Worm (Caenorhabditis elegans) whole organism, L4 larva: ENCODE measurements around the gene cutl-2.
A peak's percentile ranks its signal among the peaks of the same experiment; 100 is the strongest.

Experiments used
- F37D6.2 ChIP-seq: sonication (generic microtip); optimal IDR thresholded peaks from 2 replicates; lab custom pipeline; 2016; ENCODE audit warnings: mild to moderate bottlenecking, missing genetic modification characterization, missing compliant biosample characterization
- T26A8.4 ChIP-seq: fragments of 200-800 bp; sonication (Bioruptor generic); IDR thresholded peaks from 2 replicates; pipeline ENCODE4 v1.3.6; 2022; ENCODE audit warnings: missing genetic modification characterization, missing compliant biosample characterization
- Y105C5A.15 ChIP-seq: fragments of 200-800 bp; sonication (Bioruptor generic); IDR thresholded peaks from 2 replicates; pipeline ENCODE4 v1.3.6; 2022; ENCODE audit warnings: missing genetic modification characterization, missing compliant biosample characterization
- Y5F2A.4 ChIP-seq: fragments of 200-800 bp; sonication (Bioruptor generic); optimal IDR thresholded peaks from 2 replicates; lab custom pipeline; 2018; ENCODE audit warnings: mild to moderate bottlenecking, missing genetic modification characterization, missing compliant biosample characterization
- ZK337.2 ChIP-seq: fragments of 200-800 bp; sonication (Bioruptor generic); IDR thresholded peaks from 2 replicates; pipeline ENCODE4 v1.3.6; 2022; ENCODE audit warnings: missing genetic modification reagents, missing genetic modification characterization, missing compliant biosample characterization
- aha-1 ChIP-seq: fragments of 150-350 bp; peaks from one replicate; lab custom pipeline; 2014; ENCODE audit warnings: missing biosample characterization, missing genetic modification characterization
- arid-1 ChIP-seq: fragments of 200-800 bp; sonication (Bioruptor generic); conservative IDR thresholded peaks from 2 replicates; pipeline ENCODE4 v1.3.6; 2022; ENCODE audit warnings: missing genetic modification reagents, missing genetic modification characterization, missing compliant biosample characterization
- ceh-32 ChIP-seq: sonication (generic microtip); optimal IDR thresholded peaks from 2 replicates; lab custom pipeline; 2016; ENCODE audit warnings: mild to moderate bottlenecking, missing genetic modification characterization, missing compliant biosample characterization; ENCODE audit not compliant: poor library complexity
- ceh-44 ChIP-seq: fragments of 200-800 bp; sonication (Bioruptor generic); IDR thresholded peaks from 2 replicates; pipeline ENCODE4 v1.3.6; 2022; ENCODE audit warnings: missing genetic modification reagents, missing genetic modification characterization, missing compliant biosample characterization
- ceh-62 ChIP-seq: sonication (generic microtip); optimal IDR thresholded peaks from 2 replicates; lab custom pipeline; 2017; ENCODE audit warnings: missing biosample characterization, missing genetic modification characterization
- dmd-8 ChIP-seq: fragments of 200-800 bp; sonication (Bioruptor generic); IDR thresholded peaks from 2 replicates; pipeline ENCODE4 v1.3.6; 2022; ENCODE audit warnings: missing genetic modification characterization, missing compliant biosample characterization
- dpl-1 ChIP-seq: fragments of 150-350 bp; optimal IDR thresholded peaks from 2 replicates; lab custom pipeline; 2014; ENCODE audit warnings: missing biosample characterization, missing genetic modification reagents, missing genetic modification characterization
- egl-27 ChIP-seq: sonication (generic microtip); optimal IDR thresholded peaks from 3 replicates; lab custom pipeline; 2017; ENCODE audit warnings: missing biosample characterization, missing genetic modification reagents, missing genetic modification characterization
- fos-1 ChIP-seq: fragments of 150-350 bp; optimal IDR thresholded peaks from 2 replicates; lab custom pipeline; 2014; ENCODE audit warnings: missing biosample characterization, missing genetic modification characterization
- gei-8 ChIP-seq: fragments of 200-800 bp; sonication (Bioruptor generic); optimal IDR thresholded peaks from 2 replicates; lab custom pipeline; 2018; ENCODE audit warnings: mild to moderate bottlenecking, missing genetic modification characterization, missing compliant biosample characterization
- hlh-11 ChIP-seq: fragments of 200-800 bp; sonication (Bioruptor generic); optimal IDR thresholded peaks from 2 replicates; lab custom pipeline; 2018; ENCODE audit warnings: mild to moderate bottlenecking, missing genetic modification characterization, missing compliant biosample characterization
- hlh-30 ChIP-seq: sonication (generic microtip); optimal IDR thresholded peaks from 2 replicates; lab custom pipeline; 2017; ENCODE audit warnings: antibody characterized with exemption, mild to moderate bottlenecking, missing genetic modification characterization, missing compliant biosample characterization; ENCODE audit not compliant: insufficient read depth
- lim-7 ChIP-seq: fragments of 200-800 bp; sonication (Bioruptor generic); IDR thresholded peaks from 2 replicates; pipeline ENCODE4 v1.3.6; 2022; ENCODE audit warnings: missing genetic modification characterization, missing compliant biosample characterization
- lin-13 ChIP-seq: fragments of 150-350 bp; optimal IDR thresholded peaks from 2 replicates; lab custom pipeline; 2014; ENCODE audit warnings: missing biosample characterization, missing genetic modification reagents, missing genetic modification characterization
- lsy-2 ChIP-seq, 2 experiments: fragments of 150-350 bp in 1 of 2; sonication (generic microtip) in 1 of 2; optimal IDR thresholded peaks; 2 replicates each; lab custom pipeline; 2014 to 2017; ENCODE audit warnings: missing biosample characterization in 2 of 2, missing genetic modification characterization in 2 of 2
- madf-5 ChIP-seq, 2 experiments: fragments of 200-800 bp; sonication (Bioruptor generic); IDR thresholded peaks; 2 replicates each; pipeline ENCODE4 v1.3.6; 2022; ENCODE audit warnings: missing compliant biosample characterization in 2 of 2, missing genetic modification characterization in 2 of 2
- mdl-1 ChIP-seq, 2 experiments: fragments of 150-350 bp in 1 of 2; sonication (generic microtip) in 1 of 2; optimal IDR thresholded peaks; 2 replicates each; lab custom pipeline; 2014 to 2017; ENCODE audit warnings: missing biosample characterization in 2 of 2, missing genetic modification characterization in 2 of 2
- mxl-2 ChIP-seq: fragments of 200-800 bp; sonication (Bioruptor generic); conservative IDR thresholded peaks from 2 replicates; pipeline ENCODE4 v1.3.6; 2022; ENCODE audit warnings: missing genetic modification reagents, missing genetic modification characterization, missing compliant biosample characterization
- mxl-3 ChIP-seq: fragments of 200-800 bp; sonication (Bioruptor generic); optimal IDR thresholded peaks from 2 replicates; lab custom pipeline; 2018; ENCODE audit warnings: mild to moderate bottlenecking, missing genetic modification characterization, missing compliant biosample characterization
- nhr-102 ChIP-seq: sonication (generic microtip); optimal IDR thresholded peaks from 2 replicates; lab custom pipeline; 2016; ENCODE audit warnings: mild to moderate bottlenecking, missing genetic modification characterization, moderate library complexity, missing compliant biosample characterization
- nhr-11 ChIP-seq: fragments of 150-350 bp; optimal IDR thresholded peaks from 2 replicates; lab custom pipeline; 2014; ENCODE audit warnings: missing biosample characterization, missing genetic modification characterization
- nhr-28 ChIP-seq: fragments of 150-350 bp; optimal IDR thresholded peaks from 2 replicates; lab custom pipeline; 2014; ENCODE audit warnings: missing biosample characterization, missing genetic modification characterization
- nhr-42 ChIP-seq: fragments of 200-800 bp; sonication (Bioruptor generic); IDR thresholded peaks from 2 replicates; pipeline ENCODE4 v1.3.6; 2022; ENCODE audit warnings: missing genetic modification characterization, missing compliant biosample characterization
- nhr-48 ChIP-seq: sonication (generic microtip); optimal IDR thresholded peaks from 2 replicates; lab custom pipeline; 2016; ENCODE audit warnings: mild to moderate bottlenecking, missing genetic modification characterization, missing compliant biosample characterization
- nhr-6 ChIP-seq: fragments of 150-350 bp; optimal IDR thresholded peaks from 2 replicates; lab custom pipeline; 2014; ENCODE audit warnings: missing biosample characterization, missing genetic modification characterization
- pha-4 ChIP-seq, 2 experiments: fragments of 150-350 bp in 1 of 2; fragments of 200-800 bp in 1 of 2; sonication (Bioruptor generic) in 1 of 2; IDR thresholded peaks in 1 of 2; optimal IDR thresholded peaks in 1 of 2; 2 replicates each; pipeline versions ENCODE4 v1.3.6 to Lab custom; 2014 to 2022; ENCODE audit warnings: missing genetic modification characterization in 2 of 2, missing genetic modification reagents in 2 of 2, missing biosample characterization in 1 of 2, missing compliant biosample characterization in 1 of 2
- php-3 ChIP-seq: fragments of 200-800 bp; sonication (Bioruptor generic); IDR thresholded peaks from 2 replicates; pipeline ENCODE4 v1.3.6; 2022; ENCODE audit warnings: missing genetic modification reagents, missing genetic modification characterization, missing compliant biosample characterization
- saeg-2 ChIP-seq: fragments of 200-800 bp; sonication (Bioruptor generic); IDR thresholded peaks from 2 replicates; pipeline ENCODE4 v1.3.6; 2022; ENCODE audit warnings: missing genetic modification reagents, missing genetic modification characterization, missing compliant biosample characterization
- sdz-12 ChIP-seq: fragments of 200-800 bp; sonication (Bioruptor generic); optimal IDR thresholded peaks from 2 replicates; lab custom pipeline; 2018; ENCODE audit warnings: mild to moderate bottlenecking, missing genetic modification characterization, missing compliant biosample characterization
- snpc-4 ChIP-seq: fragments of 150-350 bp; optimal IDR thresholded peaks from 2 replicates; lab custom pipeline; 2014; ENCODE audit warnings: missing biosample characterization, missing genetic modification characterization
- spr-3 ChIP-seq: fragments of 200-800 bp; sonication (Bioruptor generic); optimal IDR thresholded peaks from 2 replicates; lab custom pipeline; 2018; ENCODE audit warnings: mild to moderate bottlenecking, missing genetic modification characterization, missing compliant biosample characterization
- tag-97 ChIP-seq: fragments of 200-800 bp; sonication (Bioruptor generic); IDR thresholded peaks from 2 replicates; pipeline ENCODE4 v1.3.6; 2022; ENCODE audit warnings: missing genetic modification characterization, missing compliant biosample characterization
- unc-130 ChIP-seq: sonication (generic microtip); optimal IDR thresholded peaks from 2 replicates; lab custom pipeline; 2016; ENCODE audit warnings: missing genetic modification reagents, missing genetic modification characterization, missing compliant biosample characterization
- unc-62 ChIP-seq, 3 experiments: fragments of 150-350 bp in 1 of 3; sonication (generic microtip); optimal IDR thresholded peaks in 2 of 3; peaks in 1 of 3; 1 replicate in 1 of 3; 2 replicates in 2 of 3; lab custom pipeline; 2014 to 2017; ENCODE audit warnings: missing biosample characterization in 3 of 3, missing genetic modification characterization in 3 of 3, missing genetic modification reagents in 3 of 3, missing genotype in 1 of 3
- zag-1 ChIP-seq: fragments of 150-350 bp; optimal IDR thresholded peaks from 2 replicates; lab custom pipeline; 2014; ENCODE audit warnings: missing biosample characterization, missing genetic modification characterization
- zfp-2 ChIP-seq: sonication (generic microtip); optimal IDR thresholded peaks from 2 replicates; lab custom pipeline; 2016; ENCODE audit warnings: mild to moderate bottlenecking, missing genetic modification characterization, missing compliant biosample characterization

cutl-2 gene

DNA sequence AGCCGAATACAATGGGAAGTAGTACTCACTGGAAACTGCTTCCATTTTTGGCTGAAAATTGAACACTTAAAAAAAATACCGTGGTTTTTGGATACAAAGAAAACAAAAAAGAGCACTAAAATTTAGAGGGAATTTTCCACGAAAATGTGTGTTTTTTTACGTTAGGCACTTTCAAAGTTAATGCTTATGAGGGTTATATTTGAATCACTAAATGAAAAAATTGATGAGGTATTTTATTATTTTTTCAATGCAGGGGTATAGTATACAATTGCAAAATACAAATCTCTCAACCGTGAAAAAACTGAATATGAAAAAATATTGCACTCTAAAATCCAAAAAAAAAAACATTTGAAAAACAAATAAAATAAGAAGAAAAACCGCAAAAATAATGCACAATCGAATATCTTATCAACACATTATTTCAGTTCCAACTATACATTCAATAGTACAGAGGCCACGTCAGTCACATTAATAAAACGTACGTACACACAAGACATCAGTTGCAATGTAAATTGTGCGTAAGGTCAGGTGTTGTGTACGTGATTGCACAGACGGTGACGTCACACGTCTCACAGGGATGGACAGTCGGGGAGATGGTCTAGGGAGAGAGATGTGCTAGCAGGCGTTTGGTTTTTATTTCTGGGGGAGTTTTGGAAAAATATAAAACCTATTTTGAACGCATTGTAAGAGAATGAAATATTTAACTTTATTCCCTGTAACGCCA is 45.5 kb upstream of the cutl-2 start, which contains the start of gene aqp-10 (continued):
- TF ChIP-seq tag-97 (GFP tag; lab: Robert Waterston, UW) (no peak), ceh-32 (tag; lab: Kevin White, UChicago) (no peak), arid-1 (0 out of 2 replicates have a peak, but pooled peaks have one; percentile 28), unc-62 (GFP tag; optimal IDR thresholded peaks at IDR 0.05 in 1 of 2; lab: Kevin White, UChicago) (no peak), unc-62 (tag; optimal IDR thresholded peaks at IDR 0.05; lab: Kevin White, UChicago) (no peak), mxl-2 (GFP tag; lab: Robert Waterston, UW) (0 out of 2 replicates have a peak, but pooled peaks have one; percentile 23), nhr-48 (tag; lab: Kevin White, UChicago) (peak; percentile 45), pha-4 (GFP tag; IDR thresholded peaks at IDR 0.05; lab: Robert Waterston, UW) (no peak), pha-4 (tag; optimal IDR thresholded peaks at IDR 0.05; lab: Kevin White, UChicago) (peak; percentile 14), nhr-102 (tag; lab: Kevin White, UChicago) (peak; percentile 76), mxl-3 (GFP tag; lab: Kevin White, UChicago) (peak; percentile 5), aha-1 (tag; lab: Kevin White, UChicago) (peak; percentile 86), lsy-2 (tag; optimal IDR thresholded peaks at IDR 0.05; lab: Kevin White, UChicago) (peak in 1 of 2 experiments; percentile 74), madf-5 (GFP tag; IDR thresholded peaks at IDR 0.05; lab: Robert Waterston, UW) (no peak), dpl-1 (GFP tag; lab: Kevin White, UChicago) (peak; percentile 49), mdl-1 (tag; optimal IDR thresholded peaks at IDR 0.05; lab: Kevin White, UChicago) (peak in 1 of 2 experiments; percentile 20), gei-8 (GFP tag; lab: Kevin White, UChicago) (no peak), unc-130 (no peak), spr-3 (GFP tag; lab: Kevin White, UChicago) (no peak), zag-1 (tag; lab: Kevin White, UChicago) (no peak), saeg-2 (GFP tag; lab: Robert Waterston, UW) (no peak), T26A8.4 (GFP tag; lab: Robert Waterston, UW) (peak; percentile 81), dmd-8 (0 out of 2 replicates have a peak, but pooled peaks have one; percentile 37)
- TF ChIP-seq, all 104 proteins: peak for 32

DNA sequence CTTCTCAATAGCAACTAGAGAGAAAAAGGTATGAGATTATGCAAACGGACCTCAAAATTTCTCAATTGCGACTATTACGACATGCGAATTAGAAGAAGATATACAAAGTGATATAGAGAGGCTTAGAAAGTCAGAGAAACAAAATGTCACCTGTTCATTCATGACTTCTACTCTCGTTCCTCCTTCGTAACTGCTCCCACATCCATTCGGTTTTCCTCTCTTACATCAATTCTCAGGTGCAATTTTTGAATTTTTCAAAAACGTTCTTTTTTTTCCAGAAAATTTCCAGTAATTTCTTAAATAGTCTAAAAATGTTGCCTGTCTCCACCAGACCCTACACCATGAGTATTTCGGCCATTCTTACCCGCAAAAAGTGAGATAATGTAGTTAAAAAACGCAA is 40.2 kb upstream of the cutl-2 start:
- TF ChIP-seq sdz-12 (GFP tag; lab: Kevin White, UChicago), result no peak
- no peak for TF ChIP-seq egl-27 (tag; lab: Kevin White, UChicago)
- TF ChIP-seq tag-97 (GFP tag; lab: Robert Waterston, UW), result no peak
- TF ChIP-seq nhr-28 (tag; lab: Kevin White, UChicago), result no peak
- TF ChIP-seq php-3 (GFP tag; lab: Robert Waterston, UW), result no peak

- TF ChIP-seq mxl-2 (GFP tag; lab: Robert Waterston, UW) (no peak), nhr-11 (peak; percentile 3), nhr-48 (tag; lab: Kevin White, UChicago) (no peak)
Measured at ce11 chrII:9759382-9759781, 34.9 kb upstream of the cutl-2 start.

ce11 chrII:9757651-9758282 is 33.3 kb upstream of the cutl-2 start, which contains the start of gene shk-1:
Gene shk-1 (plus strand): TSS chrII:9758232.
- no peak for TF ChIP-seq saeg-2 (GFP tag; lab: Robert Waterston, UW)
- TF ChIP-seq lin-13 (GFP tag; lab: Kevin White, UChicago), result no peak
- TF ChIP-seq ceh-62 (tag; lab: Kevin White, UChicago), result no peak
- peak; percentile 48 for TF ChIP-seq hlh-11
- TF ChIP-seq snpc-4 (tag; lab: Kevin White, UChicago), result no peak
- TF ChIP-seq zfp-2 (tag; lab: Kevin White, UChicago), result no peak
- TF ChIP-seq nhr-11, result peak; percentile 90
- no peak for TF ChIP-seq mxl-2 (GFP tag; lab: Robert Waterston, UW)
- peak in 1 of 2 experiments; percentile 11 for TF ChIP-seq unc-62 (GFP tag; optimal IDR thresholded peaks at IDR 0.05 in 1 of 2; lab: Kevin White, UChicago)
- TF ChIP-seq unc-62 (tag; optimal IDR thresholded peaks at IDR 0.05; lab: Kevin White, UChicago), result no peak
- TF ChIP-seq F37D6.2 (tag; lab: Kevin White, UChicago), result no peak
- no peak for TF ChIP-seq ceh-44
- no peak for TF ChIP-seq Y5F2A.4 (GFP tag; lab: Kevin White, UChicago)
- TF ChIP-seq lim-7 (GFP tag; lab: Robert Waterston, UW), result no peak
- TF ChIP-seq nhr-6 (tag; lab: Kevin White, UChicago), result no peak
- TF ChIP-seq hlh-30 (tag; lab: Kevin White, UChicago), result peak; percentile 13
- TF ChIP-seq ZK337.2 (GFP tag; lab: Robert Waterston, UW), result 0 out of 2 replicates have a peak, but pooled peaks have one; percentile 19
- no peak for TF ChIP-seq nhr-28 (tag; lab: Kevin White, UChicago)
- TF ChIP-seq mdl-1 (tag; optimal IDR thresholded peaks at IDR 0.05; lab: Kevin White, UChicago), result no peak
- no peak for TF ChIP-seq nhr-42
- TF ChIP-seq Y105C5A.15, result no peak
- TF ChIP-seq fos-1 (tag; lab: Kevin White, UChicago), result no peak
